Worm (Caenorhabditis elegans) whole organism, early embryonic: ENCODE measurements around the gene K11H3.8.

ENCODE experiments used
- B0310.2 ChIP-seq: sonication (generic microtip); optimal IDR thresholded peaks from 2 replicates; lab custom pipeline; 2016; ENCODE audit warnings: mild to moderate bottlenecking, missing genetic modification characterization, missing compliant biosample characterization
- F13C5.2 ChIP-seq: sonication (generic microtip); optimal IDR thresholded peaks from 2 replicates; lab custom pipeline; 2017; ENCODE audit warnings: mild to moderate bottlenecking, missing genetic modification characterization, inconsistent platforms, missing compliant biosample characterization
- aly-1 ChIP-seq: sonication (generic microtip); optimal IDR thresholded peaks from 2 replicates; lab custom pipeline; 2016; ENCODE audit warnings: missing genetic modification characterization, missing compliant biosample characterization
- ama-1 ChIP-seq: fragments of 150-350 bp; optimal IDR thresholded peaks from 2 replicates; lab custom pipeline; 2014
- ceh-13 ChIP-seq: fragments of 200-800 bp; sonication (Bioruptor generic); optimal IDR thresholded peaks from 2 replicates; lab custom pipeline; 2018; ENCODE audit warnings: mild to moderate bottlenecking, missing genetic modification characterization, missing compliant biosample characterization
- ceh-36 ChIP-seq: sonication (generic microtip); optimal IDR thresholded peaks from 2 replicates; lab custom pipeline; 2016; ENCODE audit warnings: missing genetic modification characterization, inconsistent platforms, missing compliant biosample characterization
- ets-7 ChIP-seq: sonication (generic microtip); optimal IDR thresholded peaks from 2 replicates; lab custom pipeline; 2016; ENCODE audit warnings: missing genotype, missing genetic modification characterization, missing compliant biosample characterization
- flt-1 ChIP-seq: fragments of 200-800 bp; sonication (Bioruptor generic); IDR thresholded peaks from 2 replicates; pipeline ENCODE4 v1.3.6; 2022; ENCODE audit warnings: missing genetic modification characterization, missing compliant biosample characterization
- hmbx-1 ChIP-seq: sonication (generic microtip); optimal IDR thresholded peaks from 2 replicates; lab custom pipeline; 2016; ENCODE audit warnings: mild to moderate bottlenecking, missing genetic modification characterization, missing compliant biosample characterization
- hmg-4 ChIP-seq: fragments of 200-800 bp; sonication (Bioruptor generic); optimal IDR thresholded peaks from 2 replicates; lab custom pipeline; 2018; ENCODE audit warnings: mild to moderate bottlenecking, missing genetic modification characterization, missing compliant biosample characterization
- hnd-1 ChIP-seq: sonication (generic microtip); optimal IDR thresholded peaks from 2 replicates; lab custom pipeline; 2016; ENCODE audit warnings: missing genetic modification characterization, missing compliant biosample characterization
- pes-1 ChIP-seq: fragments of 200-800 bp; sonication (Bioruptor generic); IDR thresholded peaks from 2 replicates; pipeline ENCODE4 v1.3.6; 2022; ENCODE audit warnings: missing genetic modification reagents, missing genetic modification characterization, missing compliant biosample characterization
- scrt-1 ChIP-seq: fragments of 200-800 bp; sonication (Bioruptor generic); IDR thresholded peaks from 2 replicates; pipeline ENCODE4 v1.3.6; 2022; ENCODE audit warnings: missing genetic modification characterization, missing compliant biosample characterization
- sea-1 ChIP-seq: fragments of 200-800 bp; sonication (Bioruptor generic); conservative IDR thresholded peaks from 2 replicates; pipeline ENCODE4 v1.3.6; 2022; ENCODE audit warnings: missing genetic modification characterization, missing compliant biosample characterization
- tbx-11 ChIP-seq: fragments of 200-800 bp; sonication (Bioruptor generic); IDR thresholded peaks from 2 replicates; pipeline ENCODE4 v1.3.6; 2022; ENCODE audit warnings: missing genetic modification characterization, missing compliant biosample characterization
- tbx-37 ChIP-seq: fragments of 200-800 bp; sonication (Bioruptor generic); conservative IDR thresholded peaks from 2 replicates; pipeline ENCODE4 v1.3.6; 2022; ENCODE audit warnings: missing genetic modification reagents, missing genetic modification characterization, missing compliant biosample characterization
- tra-4 ChIP-seq: sonication (generic microtip); optimal IDR thresholded peaks from 2 replicates; lab custom pipeline; 2017; ENCODE audit warnings: missing genetic modification characterization, missing compliant biosample characterization

The K11H3.8 gene

DNA sequence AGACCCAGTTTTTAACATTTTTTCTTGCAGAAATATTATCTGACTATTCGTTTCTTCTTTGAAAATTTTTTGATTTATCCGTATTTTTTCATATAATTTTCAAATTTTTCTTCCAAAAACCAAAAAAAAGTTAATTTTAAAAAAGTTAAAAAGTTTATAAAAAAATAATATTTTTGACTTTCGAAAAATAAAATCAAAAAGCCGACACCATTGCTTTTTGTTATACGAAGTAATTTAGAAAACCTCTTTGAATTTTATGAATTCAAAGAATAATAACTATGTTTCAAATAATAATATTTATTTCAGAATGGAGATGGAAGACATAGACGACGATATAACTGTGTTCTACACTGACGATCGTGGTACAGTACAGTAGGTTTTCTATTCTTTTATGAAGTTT is at the start of gene K11H3.8:
Gene K11H3.8, plus strand, starts transcription at position 301 of the 400 bp plus-strand sequence.
- TF ChIP-seq ceh-13 (GFP tag; lab: Kevin White, UChicago) (no peak), ama-1 (lab: Kevin White, UChicago) (no peak)

DNA sequence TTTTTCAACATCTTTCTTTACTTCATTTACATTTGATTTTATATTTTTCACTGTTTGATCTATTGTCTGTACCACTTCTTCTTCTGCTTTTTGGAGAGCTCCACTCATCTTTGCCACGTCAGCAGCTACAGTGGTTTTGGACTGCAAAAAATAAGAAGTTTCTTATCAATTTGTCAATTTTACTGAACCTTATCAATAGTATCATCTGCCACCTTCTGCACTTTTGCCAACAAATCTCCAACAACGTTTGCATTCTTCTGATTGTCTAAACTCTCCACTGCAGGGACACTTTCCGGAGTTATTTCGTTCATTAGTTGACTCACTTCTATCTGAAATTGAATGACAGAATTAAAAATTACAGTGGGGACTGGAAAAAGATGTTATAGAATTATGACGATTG is 48.2 kb upstream of the K11H3.8 start:
- TF ChIP-seq B0310.2 (tag; lab: Kevin White, UChicago) = no peak
- no peak for TF ChIP-seq aly-1 (tag; lab: Kevin White, UChicago)
- TF ChIP-seq tbx-37 (GFP tag; lab: Robert Waterston, UW) = no peak
- TF ChIP-seq ama-1 (lab: Kevin White, UChicago) = no peak
- TF ChIP-seq tbx-11 (GFP tag; lab: Robert Waterston, UW) = no peak
- TF ChIP-seq ceh-36 (tag; lab: Kevin White, UChicago) = no peak
- TF ChIP-seq hmbx-1 (tag; lab: Kevin White, UChicago) = no peak

ce11 chrIII:9789083-9789482 is 45.9 kb upstream of the K11H3.8 start:
- TF ChIP-seq sea-1 (GFP tag; lab: Robert Waterston, UW) (no peak), flt-1 (GFP tag; lab: Robert Waterston, UW) (no peak), tbx-11 (GFP tag; lab: Robert Waterston, UW) (no peak)

DNA sequence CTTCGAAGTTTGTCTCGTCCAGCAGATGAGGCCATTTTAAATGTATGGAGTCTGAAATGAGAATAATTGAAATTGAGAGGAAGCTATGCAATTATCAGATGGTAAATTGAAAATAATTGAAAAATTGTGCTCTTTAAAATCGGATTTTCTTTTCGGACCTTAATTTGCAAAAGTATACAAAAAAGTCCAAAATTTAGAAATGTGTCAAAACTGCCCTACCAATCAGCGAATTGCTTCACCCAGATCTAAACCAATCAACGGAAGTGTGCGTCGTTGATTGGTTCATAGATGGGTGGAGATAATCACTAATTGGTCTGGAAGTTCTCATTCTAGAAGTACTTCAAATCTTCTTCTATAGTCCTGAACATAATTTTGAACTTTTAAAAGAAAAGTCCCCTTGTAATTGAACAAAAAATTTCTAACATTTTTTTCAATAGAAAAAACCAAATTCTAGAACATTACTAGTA is 45.3 kb upstream of the K11H3.8 start, which contains the start of gene R10E11.5:
Gene R10E11.5, minus strand, starts transcription at position 51 of the 467 bp plus-strand sequence.
- TF ChIP-seq sea-1 (GFP tag; lab: Robert Waterston, UW) (no peak), ceh-36 (tag; lab: Kevin White, UChicago) (no peak), tbx-11 (GFP tag; lab: Robert Waterston, UW) (no peak), pes-1 (GFP tag; lab: Robert Waterston, UW) (no peak), ceh-13 (GFP tag; lab: Kevin White, UChicago) (no peak), tra-4 (tag; lab: Kevin White, UChicago) (no peak), F13C5.2 (no peak), scrt-1 (no peak)

DNA sequence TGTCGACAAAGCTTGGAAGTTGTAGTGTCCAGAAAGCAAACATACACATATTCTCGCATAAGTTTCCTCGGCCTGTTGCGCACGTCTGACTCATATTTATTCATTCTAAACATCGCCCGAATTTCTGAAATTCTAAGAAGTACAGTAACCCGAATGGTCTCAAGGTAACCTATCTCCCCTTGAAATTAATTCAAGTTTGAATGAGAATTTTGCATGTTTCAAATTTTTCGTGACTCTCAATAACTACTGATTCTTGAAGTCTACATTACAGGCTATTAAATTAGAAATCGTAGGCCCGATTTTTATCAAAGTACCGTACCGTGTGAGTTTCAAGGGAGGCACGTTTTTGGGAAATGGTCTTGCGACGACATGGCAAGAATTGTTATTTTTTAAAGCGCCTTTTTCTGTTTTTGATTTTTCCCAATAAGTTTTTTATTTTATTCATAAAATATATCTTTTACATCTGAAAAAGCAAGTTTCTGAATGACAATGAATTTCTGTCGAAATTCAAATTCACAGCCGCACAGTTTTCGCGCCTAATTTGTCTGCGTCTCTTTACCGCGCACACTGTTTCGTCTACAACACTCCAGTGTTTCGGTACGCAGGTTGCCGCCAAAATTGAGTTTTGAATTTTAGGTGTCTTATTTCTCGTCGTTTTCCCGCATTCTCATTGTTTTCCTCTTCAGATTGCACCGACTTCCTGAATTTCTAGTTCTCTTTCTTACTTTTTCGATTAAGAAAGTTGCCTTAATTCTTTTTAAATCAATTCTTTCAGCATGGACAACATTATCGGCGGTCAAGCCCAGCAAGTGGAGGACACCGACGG is 41.2 kb upstream of the K11H3.8 start, which contains the start of the genes R10E11.9 and mcm-6:
Gene R10E11.9, minus strand, starts transcription at position 51 of the 826 bp plus-strand sequence.
Gene mcm-6, plus strand, starts transcription at position 776 of the 826 bp plus-strand sequence.
- no peak for TF ChIP-seq flt-1 (GFP tag; lab: Robert Waterston, UW)
- no peak for TF ChIP-seq tra-4 (tag; lab: Kevin White, UChicago)

ce11 chrIII:9796448-9796847 is 38.5 kb upstream of the K11H3.8 start, which contains the start of gene srxa-10:
Gene srxa-10, minus strand, starts transcription at chrIII:9796548.
- TF ChIP-seq ceh-36 (tag; lab: Kevin White, UChicago) (no peak), scrt-1 (no peak), aly-1 (tag; lab: Kevin White, UChicago) (no peak), sea-1 (GFP tag; lab: Robert Waterston, UW) (no peak), ceh-13 (GFP tag; lab: Kevin White, UChicago) (no peak), tra-4 (tag; lab: Kevin White, UChicago) (no peak), flt-1 (GFP tag; lab: Robert Waterston, UW) (no peak), pes-1 (GFP tag; lab: Robert Waterston, UW) (no peak), hmbx-1 (tag; lab: Kevin White, UChicago) (no peak), hnd-1 (tag; lab: Kevin White, UChicago) (no peak), hmg-4 (GFP tag; lab: Kevin White, UChicago) (no peak)

DNA sequence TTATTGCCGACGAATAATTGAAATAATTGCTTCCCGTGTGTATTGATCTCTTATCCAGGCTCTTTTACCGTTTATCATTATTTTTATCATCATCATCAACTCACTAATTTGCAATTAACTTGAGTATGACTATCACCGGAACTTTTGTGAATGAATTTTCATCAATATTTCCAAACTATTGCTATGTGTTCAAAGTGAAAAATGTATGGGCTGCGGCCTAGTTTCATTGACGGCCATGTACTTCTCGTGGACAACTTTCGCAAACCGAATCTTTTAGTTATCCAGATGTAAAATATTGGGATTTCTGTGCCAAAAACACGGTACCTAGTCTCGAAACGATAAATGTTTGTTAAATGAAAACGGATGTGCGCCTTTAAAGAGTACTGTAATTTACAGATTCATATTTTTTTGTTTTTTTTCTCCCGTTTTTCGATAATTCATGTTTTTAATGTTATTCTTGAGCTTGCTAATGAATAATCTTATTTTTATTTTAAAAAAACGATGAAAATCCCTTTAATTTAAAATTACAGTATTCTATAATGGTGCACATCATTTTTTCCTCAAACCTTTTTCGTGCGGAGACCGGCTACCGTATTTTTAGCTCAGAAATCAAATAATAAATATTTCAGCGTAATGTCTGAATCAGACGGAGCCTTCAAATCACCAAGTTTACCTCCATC is 36.4 kb upstream of the K11H3.8 start, which contains the start of gene ZK632.2:
Gene ZK632.2, plus strand, starts transcription at position 630 of the 680 bp plus-strand sequence.
- TF ChIP-seq aly-1 (tag; lab: Kevin White, UChicago) (no peak), tbx-37 (GFP tag; lab: Robert Waterston, UW) (no peak), B0310.2 (tag; lab: Kevin White, UChicago) (no peak), sea-1 (GFP tag; lab: Robert Waterston, UW) (no peak), hmbx-1 (tag; lab: Kevin White, UChicago) (no peak), tra-4 (tag; lab: Kevin White, UChicago) (no peak), hmg-4 (GFP tag; lab: Kevin White, UChicago) (no peak), ceh-36 (tag; lab: Kevin White, UChicago) (no peak), scrt-1 (no peak), ets-7 (no peak), pes-1 (GFP tag; lab: Robert Waterston, UW) (no peak), tbx-11 (GFP tag; lab: Robert Waterston, UW) (no peak), flt-1 (GFP tag; lab: Robert Waterston, UW) (no peak), hnd-1 (tag; lab: Kevin White, UChicago) (no peak), ceh-13 (GFP tag; lab: Kevin White, UChicago) (no peak)
